Fruit fly (Drosophila melanogaster) whole organism, embryonic: ENCODE measurements around the gene ebi.
A peak's percentile ranks its signal among the peaks of the same experiment; 100 is the strongest.

Source experiments
- Abd-B ChIP-seq: fragments of 200-800 bp; sonication (Bioruptor generic); optimal IDR thresholded peaks from 2 replicates; lab custom pipeline; 2018; ENCODE audit warnings: missing biosample characterization, mild to moderate bottlenecking, missing genetic modification characterization, moderate library complexity
- Asciz ChIP-seq: fragments of 200-800 bp; sonication (Bioruptor generic); optimal IDR thresholded peaks from 2 replicates; lab custom pipeline; 2017; ENCODE audit warnings: missing biosample characterization, mild to moderate bottlenecking, missing genetic modification characterization, missing genetic modification reagents
- CG10147 ChIP-seq: fragments of 200-800 bp; sonication (Bioruptor generic); optimal IDR thresholded peaks from 2 replicates; lab custom pipeline; 2019; ENCODE audit warnings: missing biosample characterization, mild to moderate bottlenecking, missing genetic modification characterization, moderate library complexity
- CG10274 ChIP-seq: fragments of 200-800 bp; sonication (Bioruptor generic); optimal IDR thresholded peaks from 3 replicates; lab custom pipeline; 2017; ENCODE audit warnings: missing biosample characterization, mild to moderate bottlenecking, missing genetic modification characterization
- CG12769 ChIP-seq: fragments of 200-800 bp; sonication (Bioruptor generic); optimal IDR thresholded peaks from 2 replicates; lab custom pipeline; 2019; ENCODE audit warnings: missing biosample characterization, mild to moderate bottlenecking, missing genetic modification characterization, moderate library complexity
- CG13775 ChIP-seq: fragments of 200-800 bp; sonication (Bioruptor generic); optimal IDR thresholded peaks from 3 replicates; lab custom pipeline; 2017; ENCODE audit warnings: missing biosample characterization, mild to moderate bottlenecking, missing genetic modification characterization
- CG16779 ChIP-seq: fragments of 200-800 bp; sonication (Bioruptor generic); IDR thresholded peaks from 2 replicates; pipeline ENCODE4 v1.3.6; 2022; ENCODE audit warnings: missing biosample characterization, missing genetic modification characterization
- CG17328 ChIP-seq: fragments of 200-800 bp; sonication (Bioruptor generic); IDR thresholded peaks from 2 replicates; pipeline ENCODE4 v1.3.6; 2022; ENCODE audit warnings: missing biosample characterization, missing genetic modification characterization
- CG2199 ChIP-seq: fragments of 200-800 bp; sonication (Bioruptor generic); IDR thresholded peaks from 3 replicates; pipeline ENCODE4 v1.3.6; 2022; ENCODE audit warnings: missing biosample characterization, missing genetic modification characterization
- CG33557 ChIP-seq: fragments of 200-800 bp; sonication (Bioruptor generic); optimal IDR thresholded peaks from 2 replicates; lab custom pipeline; 2019; ENCODE audit warnings: missing biosample characterization, mild to moderate bottlenecking, missing genetic modification characterization, moderate library complexity
- CG3726 ChIP-seq: fragments of 200-800 bp; sonication (Bioruptor generic); IDR thresholded peaks from 3 replicates; pipeline ENCODE4, ENCODE4 v1.3.6; 2022; ENCODE audit warnings: missing biosample characterization, missing genetic modification characterization
- CG3995 ChIP-seq: fragments of 200-800 bp; sonication (Bioruptor generic); optimal IDR thresholded peaks from 3 replicates; lab custom pipeline; 2016; ENCODE audit warnings: missing biosample characterization, missing genetic modification characterization
- CG42726 ChIP-seq: fragments of 200-800 bp; sonication (Bioruptor generic); IDR thresholded peaks from 2 replicates; pipeline ENCODE4 v1.3.6; 2022; ENCODE audit warnings: missing biosample characterization, missing genetic modification characterization; ENCODE audit not compliant: partially characterized antibody
- CG4282 ChIP-seq: fragments of 200-800 bp; sonication (Bioruptor generic); optimal IDR thresholded peaks from 2 replicates; lab custom pipeline; 2016; ENCODE audit warnings: missing biosample characterization, missing genetic modification characterization
- CG4404 ChIP-seq: fragments of 200-800 bp; sonication (Bioruptor generic); IDR thresholded peaks from 2 replicates; pipeline ENCODE4 v1.3.6; 2022; ENCODE audit warnings: missing biosample characterization, missing genetic modification characterization
- CG4424 ChIP-seq: fragments of 200-800 bp; sonication (Bioruptor generic); optimal IDR thresholded peaks from 3 replicates; lab custom pipeline; 2016; ENCODE audit warnings: missing biosample characterization, missing genetic modification characterization
- CG4617 ChIP-seq: fragments of 200-800 bp; sonication (Bioruptor generic); optimal IDR thresholded peaks from 3 replicates; lab custom pipeline; 2016; ENCODE audit warnings: missing biosample characterization, missing genetic modification characterization, borderline replicate concordance
- CG6813 ChIP-seq: fragments of 200-800 bp; sonication (Bioruptor generic); optimal IDR thresholded peaks from 2 replicates; lab custom pipeline; 2017; ENCODE audit warnings: missing biosample characterization, missing genetic modification characterization, mild to moderate bottlenecking, moderate library complexity, missing genetic modification reagents
- CG9215 ChIP-seq: fragments of 200-800 bp; sonication (Bioruptor generic); IDR thresholded peaks from 2 replicates; pipeline ENCODE4 v1.3.6; 2022; ENCODE audit warnings: missing biosample characterization, missing genetic modification characterization
- CG9876 ChIP-seq: fragments of 200-800 bp; sonication (Bioruptor generic); optimal IDR thresholded peaks from 2 replicates; lab custom pipeline; 2016; ENCODE audit warnings: missing biosample characterization, missing genetic modification characterization
- D19B ChIP-seq: fragments of 200-800 bp; sonication (Bioruptor generic); optimal IDR thresholded peaks from 2 replicates; lab custom pipeline; 2017; ENCODE audit warnings: missing biosample characterization, mild to moderate bottlenecking, missing genetic modification characterization
- Gug ChIP-seq: fragments of 200-800 bp; sonication (Bioruptor generic); IDR thresholded peaks from 4 replicates; pipeline ENCODE4 v1.3.6; 2022; ENCODE audit warnings: missing biosample characterization, missing genetic modification characterization
- Lpt ChIP-seq: fragments of >200 bp; optimal IDR thresholded peaks from 2 replicates; lab custom pipeline; 2018; ENCODE audit warnings: missing biosample characterization, missing genetic modification characterization
- Neu2 ChIP-seq: fragments of 200-800 bp; sonication (Bioruptor generic); optimal IDR thresholded peaks from 3 replicates; lab custom pipeline; 2016; ENCODE audit warnings: missing biosample characterization, missing genetic modification characterization, borderline replicate concordance
- Oli ChIP-seq: fragments of 200-800 bp; sonication (Bioruptor generic); optimal IDR thresholded peaks from 2 replicates; lab custom pipeline; 2018; ENCODE audit warnings: missing biosample characterization, mild to moderate bottlenecking, missing genetic modification characterization, moderate library complexity
- Opbp ChIP-seq: fragments of 200-800 bp; sonication (Bioruptor generic); IDR thresholded peaks from 3 replicates; pipeline ENCODE4 v1.3.6; 2022; ENCODE audit warnings: missing biosample characterization, missing genetic modification characterization; ENCODE audit not compliant: partially characterized antibody
- Poxn ChIP-seq: fragments of 200-800 bp; sonication (Bioruptor generic); IDR thresholded peaks from 2 replicates; pipeline ENCODE4 v1.3.6; 2022; ENCODE audit warnings: missing biosample characterization, missing genetic modification characterization
- Ptx1 ChIP-seq: fragments of 200-800 bp; sonication (Bioruptor generic); IDR thresholded peaks from 2 replicates; pipeline ENCODE4 v1.3.6; 2022; ENCODE audit warnings: missing biosample characterization, missing genetic modification characterization
- Rx ChIP-seq: fragments of 200-800 bp; sonication (Bioruptor generic); IDR thresholded peaks from 2 replicates; pipeline ENCODE4 v1.3.6; 2022; ENCODE audit warnings: missing biosample characterization, missing genetic modification characterization
- Sry-β ChIP-seq: fragments of 200-800 bp; sonication (Bioruptor generic); optimal IDR thresholded peaks from 2 replicates; lab custom pipeline; 2018; ENCODE audit warnings: missing biosample characterization, mild to moderate bottlenecking, missing genetic modification characterization, moderate library complexity
- Stat92E ChIP-seq, 3 experiments: fragments of >200 bp in 2 of 3; fragments of 200-800 bp in 1 of 3; sonication (Bioruptor generic) in 1 of 3; optimal IDR thresholded peaks; 2 replicates each; lab custom pipeline; 2017 to 2019; ENCODE audit warnings: missing biosample characterization in 3 of 3, missing genetic modification characterization in 3 of 3, mild to moderate bottlenecking in 1 of 3, moderate library complexity in 1 of 3
- Usf ChIP-seq: fragments of 200-800 bp; sonication (Bioruptor generic); optimal IDR thresholded peaks from 2 replicates; lab custom pipeline; 2017; ENCODE audit warnings: missing genotype, missing biosample characterization, missing genetic modification characterization
- amos ChIP-seq: fragments of 200-800 bp; sonication (Bioruptor generic); IDR thresholded peaks from 2 replicates; pipeline ENCODE4 v1.3.6; 2022; ENCODE audit warnings: missing biosample characterization, missing genetic modification characterization; ENCODE audit not compliant: partially characterized antibody
- ap ChIP-seq: fragments of 200-800 bp; sonication (Bioruptor generic); IDR thresholded peaks from 2 replicates; pipeline ENCODE4 v1.3.6; 2022; ENCODE audit warnings: missing biosample characterization, missing genetic modification characterization
- az2 ChIP-seq: fragments of 200-800 bp; sonication (Bioruptor generic); optimal IDR thresholded peaks from 3 replicates; lab custom pipeline; 2016; ENCODE audit warnings: missing biosample characterization, missing genetic modification characterization
- chn ChIP-seq: fragments of 200-800 bp; sonication (Bioruptor generic); optimal IDR thresholded peaks from 2 replicates; lab custom pipeline; 2016; ENCODE audit warnings: missing biosample characterization, missing genetic modification characterization
- gce ChIP-seq: fragments of 200-800 bp; sonication (Bioruptor generic); IDR thresholded peaks from 3 replicates; pipeline ENCODE4 v1.3.6; 2022; ENCODE audit warnings: missing biosample characterization, missing genetic modification characterization
- hb ChIP-seq: fragments of 200-800 bp; sonication (Bioruptor generic); IDR thresholded peaks from 3 replicates; pipeline ENCODE4 v1.3.6; 2022; ENCODE audit warnings: missing biosample characterization, missing genetic modification characterization; ENCODE audit not compliant: partially characterized antibody
- hbn ChIP-seq: fragments of 200-800 bp; sonication (Bioruptor generic); IDR thresholded peaks from 2 replicates; pipeline ENCODE4 v1.3.6; 2022; ENCODE audit warnings: missing biosample characterization, missing genetic modification characterization; ENCODE audit not compliant: partially characterized antibody
- ind ChIP-seq: fragments of 200-800 bp; sonication (Bioruptor generic); optimal IDR thresholded peaks from 3 replicates; lab custom pipeline; 2016; ENCODE audit warnings: missing biosample characterization, missing genetic modification characterization
- maf-S ChIP-seq: fragments of 200-800 bp; sonication (Bioruptor generic); optimal IDR thresholded peaks from 2 replicates; lab custom pipeline; 2016; ENCODE audit warnings: missing biosample characterization, missing genetic modification characterization
- p53 ChIP-seq: fragments of 200-800 bp; sonication (Bioruptor generic); optimal IDR thresholded peaks from 2 replicates; lab custom pipeline; 2016; ENCODE audit warnings: missing biosample characterization, missing genetic modification characterization
- phol ChIP-seq: fragments of 200-800 bp; sonication (Bioruptor generic); optimal IDR thresholded peaks from 3 replicates; lab custom pipeline; 2018; ENCODE audit warnings: missing biosample characterization, mild to moderate bottlenecking, missing genetic modification characterization, moderate library complexity
- pros ChIP-seq: fragments of 200-800 bp; sonication (Bioruptor generic); optimal IDR thresholded peaks from 3 replicates; lab custom pipeline; 2019; ENCODE audit warnings: missing biosample characterization, mild to moderate bottlenecking, missing genetic modification characterization, moderate library complexity
- rib ChIP-seq: fragments of 200-800 bp; sonication (Bioruptor generic); IDR thresholded peaks from 2 replicates; pipeline ENCODE4 v1.3.6; 2022; ENCODE audit warnings: missing biosample characterization, missing genetic modification characterization
- schlank ChIP-seq: fragments of 200-800 bp; sonication (Bioruptor generic); optimal IDR thresholded peaks from 2 replicates; lab custom pipeline; 2018; ENCODE audit warnings: missing biosample characterization, mild to moderate bottlenecking, missing genetic modification characterization
- shn ChIP-seq: fragments of 200-800 bp; sonication (Bioruptor generic); optimal IDR thresholded peaks from 3 replicates; lab custom pipeline; 2016; ENCODE audit warnings: missing biosample characterization, missing genetic modification characterization
- sqz ChIP-seq: fragments of 200-800 bp; sonication (Bioruptor generic); optimal IDR thresholded peaks from 3 replicates; lab custom pipeline; 2018; ENCODE audit warnings: missing biosample characterization, mild to moderate bottlenecking, missing genetic modification characterization

Gene ebi

dm6 chr2L:441927-442691 lies 27.2 kb downstream of the ebi start (continued):
- TF ChIP-seq Asciz (GFP tag; lab: Kevin White, UChicago), result peak; percentile 79
- TF ChIP-seq CG3995 (GFP tag; lab: Kevin White, UChicago), result no peak
- TF ChIP-seq phol, result peak; percentile 88
- peak; percentile 80 for TF ChIP-seq CG6813 (GFP tag; lab: Kevin White, UChicago)
- no peak for TF ChIP-seq Abd-B (GFP tag; lab: Kevin White, UChicago)
- peak; percentile 79 for TF ChIP-seq shn
- TF ChIP-seq amos (GFP tag; lab: Robert Waterston, UW), result no peak
- TF ChIP-seq Poxn (GFP tag; lab: Robert Waterston, UW), result no peak
- TF ChIP-seq sqz (GFP tag; lab: Kevin White, UChicago), result peak; percentile 45
- no peak for TF ChIP-seq Neu2
- no peak for TF ChIP-seq CG42726
- no peak for TF ChIP-seq Lpt (GFP tag; lab: Kevin White, UChicago)
- TF ChIP-seq az2 (GFP tag; lab: Kevin White, UChicago), result peak; percentile 86
- TF ChIP-seq CG10147 (GFP tag; lab: Kevin White, UChicago), result no peak
- TF ChIP-seq Opbp, result no peak
- TF ChIP-seq p53, result peak; percentile 72
- peak; percentile 59 for TF ChIP-seq CG13775 (GFP tag; lab: Kevin White, UChicago)
- TF ChIP-seq CG16779, result 0 out of 2 replicates have a peak, but pooled peaks have one; percentile 39
- no peak for TF ChIP-seq schlank (tag; lab: Kevin White, UChicago)
- peak; percentile 94 for TF ChIP-seq CG17328
- TF ChIP-seq Sry-β (GFP tag; lab: Kevin White, UChicago), result peak; percentile 31
- TF ChIP-seq CG4404, result peak; percentile 83
- TF ChIP-seq ind (GFP tag; lab: Kevin White, UChicago), result peak; percentile 76
- TF ChIP-seq gce (GFP tag; lab: Robert Waterston, UW), result peak; percentile 89
- TF ChIP-seq CG4424, result peak; percentile 87
- no peak for TF ChIP-seq CG10274 (GFP tag; lab: Kevin White, UChicago)
- TF ChIP-seq CG9215 (GFP tag; lab: Robert Waterston, UW), result peak; percentile 27; the same call in 1 of the 2 replicates
- peak; percentile 50 for TF ChIP-seq CG4282 (GFP tag; lab: Kevin White, UChicago)
- TF ChIP-seq Gug (GFP tag; lab: Robert Waterston, UW), result peak; percentile 84; the same call in 3 of the 4 replicates
- peak; percentile 79 for TF ChIP-seq pros (GFP tag; lab: Kevin White, UChicago)
- peak in 1 of 3 experiments; percentile 64 for TF ChIP-seq Stat92E (GFP tag; optimal IDR thresholded peaks at IDR 0.05; lab: Kevin White, UChicago)
- peak; percentile 83 for TF ChIP-seq Ptx1 (GFP tag; lab: Robert Waterston, UW)
- no peak for TF ChIP-seq hbn (GFP tag; lab: Robert Waterston, UW)
- no peak for TF ChIP-seq CG4617
- TF ChIP-seq Rx (GFP tag; lab: Robert Waterston, UW), result peak; percentile 88
- peak; percentile 80 for TF ChIP-seq CG12769 (tag; lab: Kevin White, UChicago)
- TF ChIP-seq hb (GFP tag; lab: Robert Waterston, UW), result no peak
- TF ChIP-seq CG33557 (GFP tag; lab: Kevin White, UChicago), result peak; percentile 59
- TF ChIP-seq rib, result 0 out of 2 replicates have a peak, but pooled peaks have one; percentile 34
- TF ChIP-seq D19B (GFP tag; lab: Kevin White, UChicago), result no peak
- TF ChIP-seq CG2199, result peak; percentile 85; the same call in 2 of the 3 replicates
- peak; percentile 90 for TF ChIP-seq chn (GFP tag; lab: Kevin White, UChicago)
- peak; percentile 48 for TF ChIP-seq Usf (GFP tag; lab: Kevin White, UChicago)
- TF ChIP-seq Oli, result peak; percentile 84
- TF ChIP-seq ap (GFP tag; lab: Robert Waterston, UW), result peak; percentile 80
- TF ChIP-seq maf-S (GFP tag; lab: Kevin White, UChicago), result peak; percentile 67
- TF ChIP-seq CG3726 (GFP tag; lab: Robert Waterston, UW), result peak; percentile 75; the same call in 2 of the 3 replicates
- peak; percentile 71 for TF ChIP-seq CG9876
